Fruit fly (Drosophila melanogaster) whole organism, embryonic: ENCODE data around the gene CG5612.

Experiments used
- Ada2b ChIP-seq: fragments of 200-800 bp; sonication (Bioruptor generic); IDR thresholded peaks from 2 replicates; pipeline ENCODE4 v1.3.6; 2022; ENCODE audit warnings: missing biosample characterization, missing genetic modification characterization
- B-H1 ChIP-seq: fragments of 200-800 bp; sonication (Bioruptor generic); IDR thresholded peaks from 3 replicates; pipeline ENCODE4 v1.3.6; 2022; ENCODE audit warnings: missing biosample characterization, missing genetic modification characterization
- CG10366 ChIP-seq: fragments of 200-800 bp; sonication (Bioruptor generic); IDR thresholded peaks from 2 replicates; pipeline ENCODE4 v1.3.6; 2022; ENCODE audit warnings: missing biosample characterization, missing genetic modification characterization
- CG12071 ChIP-seq: fragments of 200-800 bp; sonication (Bioruptor generic); optimal IDR thresholded peaks from 3 replicates; lab custom pipeline; 2018; ENCODE audit warnings: missing biosample characterization, mild to moderate bottlenecking, missing genetic modification characterization
- CG13894 ChIP-seq: fragments of 200-800 bp; sonication (Bioruptor generic); optimal IDR thresholded peaks from 3 replicates; lab custom pipeline; 2018; ENCODE audit warnings: missing biosample characterization, mild to moderate bottlenecking, missing genetic modification characterization, moderate library complexity
- CG15073 ChIP-seq: fragments of 200-800 bp; sonication (Bioruptor generic); optimal IDR thresholded peaks from 2 replicates; lab custom pipeline; 2016; ENCODE audit warnings: missing biosample characterization, missing genetic modification characterization
- CG15601 ChIP-seq: fragments of 200-800 bp; sonication (Bioruptor generic); optimal IDR thresholded peaks from 3 replicates; lab custom pipeline; 2019; ENCODE audit warnings: missing biosample characterization, mild to moderate bottlenecking, missing genetic modification characterization, moderate library complexity
- CG17912 ChIP-seq: fragments of 200-800 bp; sonication (Bioruptor generic); optimal IDR thresholded peaks from 2 replicates; lab custom pipeline; 2018; ENCODE audit warnings: missing biosample characterization, mild to moderate bottlenecking, missing genetic modification characterization
- CG18476 ChIP-seq: fragments of 200-800 bp; sonication (Bioruptor generic); optimal IDR thresholded peaks from 2 replicates; lab custom pipeline; 2016; ENCODE audit warnings: missing biosample characterization, mild to moderate bottlenecking, missing genetic modification characterization
- CG18764 ChIP-seq: fragments of 200-800 bp; sonication (Bioruptor generic); optimal IDR thresholded peaks from 3 replicates; lab custom pipeline; 2016; ENCODE audit warnings: missing biosample characterization, missing genetic modification characterization
- CG2712 ChIP-seq: fragments of 200-800 bp; optimal IDR thresholded peaks from 3 replicates; lab custom pipeline; 2019; ENCODE audit warnings: missing biosample characterization, mild to moderate bottlenecking, missing genetic modification characterization, moderate library complexity
- CG32532 ChIP-seq: fragments of 200-800 bp; sonication (Bioruptor generic); IDR thresholded peaks from 2 replicates; pipeline ENCODE4 v1.3.6; 2022; ENCODE audit warnings: missing biosample characterization, missing genetic modification characterization
- CG3726 ChIP-seq: fragments of 200-800 bp; sonication (Bioruptor generic); IDR thresholded peaks from 3 replicates; pipeline ENCODE4, ENCODE4 v1.3.6; 2022; ENCODE audit warnings: missing biosample characterization, missing genetic modification characterization
- CG5180 ChIP-seq: fragments of 200-800 bp; sonication (Bioruptor generic); optimal IDR thresholded peaks from 3 replicates; lab custom pipeline; 2017; ENCODE audit warnings: missing biosample characterization, missing genetic modification characterization, mild to moderate bottlenecking, moderate library complexity, missing genetic modification reagents
- CG6654 ChIP-seq: fragments of 200-800 bp; sonication (Bioruptor generic); optimal IDR thresholded peaks from 2 replicates; lab custom pipeline; 2017; ENCODE audit warnings: missing biosample characterization, mild to moderate bottlenecking, missing genetic modification characterization
- CG6683 ChIP-seq: fragments of 200-800 bp; sonication (Bioruptor generic); optimal IDR thresholded peaks from 2 replicates; lab custom pipeline; 2017; ENCODE audit warnings: missing biosample characterization, mild to moderate bottlenecking, missing genetic modification characterization, missing genetic modification reagents
- CG7839 ChIP-seq: fragments of 200-800 bp; sonication (Bioruptor generic); optimal IDR thresholded peaks from 3 replicates; lab custom pipeline; 2018; ENCODE audit warnings: missing biosample characterization, mild to moderate bottlenecking, missing genetic modification characterization, moderate library complexity
- CG9876 ChIP-seq: fragments of 200-800 bp; sonication (Bioruptor generic); optimal IDR thresholded peaks from 2 replicates; lab custom pipeline; 2016; ENCODE audit warnings: missing biosample characterization, missing genetic modification characterization
- CTCF ChIP-seq: fragments of 200-800 bp; sonication (Bioruptor generic); optimal IDR thresholded peaks from 2 replicates; lab custom pipeline; 2017; ENCODE audit warnings: missing biosample characterization, mild to moderate bottlenecking, missing genetic modification characterization, moderate library complexity
- Chrac-16 ChIP-seq: fragments of 200-800 bp; sonication (Bioruptor generic); optimal IDR thresholded peaks from 3 replicates; lab custom pipeline; 2016; ENCODE audit warnings: missing biosample characterization, missing genetic modification characterization
- Dip3 ChIP-seq: fragments of 200-800 bp; sonication (Bioruptor generic); optimal IDR thresholded peaks from 3 replicates; lab custom pipeline; 2016; ENCODE audit warnings: missing biosample characterization, missing genetic modification characterization
- ERR ChIP-seq: fragments of 200-800 bp; sonication (Bioruptor generic); optimal IDR thresholded peaks from 2 replicates; lab custom pipeline; 2016; ENCODE audit warnings: missing biosample characterization, missing genetic modification characterization
- Ets65A ChIP-seq: fragments of 200-800 bp; sonication (Bioruptor generic); peaks from one replicate; lab custom pipeline; 2016; ENCODE audit warnings: missing biosample characterization, missing genetic modification characterization
- Hsf ChIP-seq: fragments of 200-800 bp; sonication (Bioruptor generic); optimal IDR thresholded peaks from 3 replicates; lab custom pipeline; 2016; ENCODE audit warnings: missing biosample characterization, missing genetic modification characterization
- Lim3 ChIP-seq: fragments of 200-800 bp; sonication (Bioruptor generic); IDR thresholded peaks from 2 replicates; pipeline ENCODE4 v1.3.6; 2022; ENCODE audit warnings: missing biosample characterization, missing genetic modification characterization
- Med ChIP-seq: fragments of 200-800 bp; sonication (Bioruptor generic); peaks from one replicate; lab custom pipeline; 2016; ENCODE audit warnings: missing biosample characterization, missing genetic modification characterization, mild to moderate bottlenecking, inconsistent platforms, moderate library complexity
- Mes4 ChIP-seq: fragments of 200-800 bp; sonication (Bioruptor generic); optimal IDR thresholded peaks from 2 replicates; lab custom pipeline; 2016; ENCODE audit warnings: missing biosample characterization, missing genetic modification characterization
- Nf-YC ChIP-seq: fragments of 200-800 bp; optimal IDR thresholded peaks from 3 replicates; lab custom pipeline; 2019; ENCODE audit warnings: missing biosample characterization, mild to moderate bottlenecking, missing genetic modification characterization, moderate library complexity
- YL-1 ChIP-seq: fragments of 200-800 bp; sonication (Bioruptor generic); optimal IDR thresholded peaks from 3 replicates; lab custom pipeline; 2017; ENCODE audit warnings: missing biosample characterization, mild to moderate bottlenecking, missing genetic modification characterization
- al ChIP-seq: fragments of 200-800 bp; sonication (Bioruptor generic); IDR thresholded peaks from 2 replicates; pipeline ENCODE4 v1.3.6; 2022; ENCODE audit warnings: missing biosample characterization, missing genetic modification characterization
- ara ChIP-seq: fragments of 200-800 bp; sonication (Bioruptor generic); IDR thresholded peaks from 2 replicates; pipeline ENCODE4 v1.3.6; 2022; ENCODE audit warnings: missing biosample characterization, missing genetic modification characterization
- bab2 ChIP-seq: fragments of 200-800 bp; sonication (Bioruptor generic); optimal IDR thresholded peaks from 2 replicates; lab custom pipeline; 2016; ENCODE audit warnings: missing biosample characterization, missing genetic modification characterization
- ftz-f1 ChIP-seq: fragments of 200-800 bp; sonication (Bioruptor generic); optimal IDR thresholded peaks from 2 replicates; lab custom pipeline; 2016; ENCODE audit warnings: missing biosample characterization, missing genetic modification characterization
- gcm ChIP-seq: fragments of 200-800 bp; sonication (Bioruptor generic); optimal IDR thresholded peaks from 2 replicates; lab custom pipeline; 2019; ENCODE audit warnings: missing biosample characterization, mild to moderate bottlenecking, missing genetic modification characterization, moderate library complexity
- gfzf ChIP-seq: fragments of 200-800 bp; sonication (Bioruptor generic); optimal IDR thresholded peaks from 2 replicates; lab custom pipeline; 2016; ENCODE audit warnings: missing biosample characterization, mild to moderate bottlenecking, missing genetic modification characterization, moderate library complexity
- lilli ChIP-seq: fragments of 200-800 bp; sonication (Bioruptor generic); optimal IDR thresholded peaks from 3 replicates; lab custom pipeline; 2016; ENCODE audit warnings: missing biosample characterization, missing genetic modification characterization
- nau ChIP-seq: fragments of 200-800 bp; sonication (Bioruptor generic); optimal IDR thresholded peaks from 3 replicates; lab custom pipeline; 2017; ENCODE audit warnings: missing biosample characterization, mild to moderate bottlenecking, missing genetic modification characterization, missing genetic modification reagents
- odd ChIP-seq: fragments of 200-800 bp; sonication (Bioruptor generic); optimal IDR thresholded peaks from 2 replicates; lab custom pipeline; 2017; ENCODE audit warnings: missing biosample characterization, mild to moderate bottlenecking, missing genetic modification characterization
- pfk ChIP-seq: fragments of 200-800 bp; sonication (Bioruptor generic); optimal IDR thresholded peaks from 2 replicates; lab custom pipeline; 2018; ENCODE audit warnings: missing biosample characterization, mild to moderate bottlenecking, missing genetic modification characterization, moderate library complexity
- prd ChIP-seq, 3 experiments: fragments of >200 bp in 2 of 3; fragments of 200-800 bp in 1 of 3; sonication (Bioruptor generic) in 1 of 3; optimal IDR thresholded peaks in 2 of 3; IDR thresholded peaks in 1 of 3; 2 replicates in 2 of 3; 3 replicates in 1 of 3; pipeline versions ENCODE4 v1.3.6 to Lab custom; 2017 to 2022; ENCODE audit warnings: missing biosample characterization in 1 of 3, missing genetic modification characterization in 1 of 3
- sc ChIP-seq, 3 experiments: fragments of >200 bp in 2 of 3; fragments of 200-800 bp in 1 of 3; sonication (Bioruptor generic) in 1 of 3; optimal IDR thresholded peaks; 2 replicates in 2 of 3; 3 replicates in 1 of 3; lab custom pipeline; 2017; ENCODE audit warnings: mild to moderate bottlenecking in 1 of 3, missing biosample characterization in 1 of 3, missing genetic modification characterization in 1 of 3, missing genetic modification reagents in 1 of 3
- shn ChIP-seq: fragments of 200-800 bp; sonication (Bioruptor generic); optimal IDR thresholded peaks from 3 replicates; lab custom pipeline; 2016; ENCODE audit warnings: missing biosample characterization, missing genetic modification characterization
- sqz ChIP-seq: fragments of 200-800 bp; sonication (Bioruptor generic); optimal IDR thresholded peaks from 3 replicates; lab custom pipeline; 2018; ENCODE audit warnings: missing biosample characterization, mild to moderate bottlenecking, missing genetic modification characterization
- tio ChIP-seq: fragments of 200-800 bp; sonication (Bioruptor generic); optimal IDR thresholded peaks from 2 replicates; lab custom pipeline; 2017; ENCODE audit warnings: missing biosample characterization, missing genetic modification characterization, inconsistent platforms
- tna ChIP-seq: fragments of 200-800 bp; sonication (Bioruptor generic); IDR thresholded peaks from 2 replicates; pipeline ENCODE4 v1.3.6; 2022; ENCODE audit warnings: missing biosample characterization, missing genetic modification characterization; ENCODE audit not compliant: partially characterized antibody
- tup ChIP-seq: fragments of 200-800 bp; sonication (Bioruptor generic); optimal IDR thresholded peaks from 2 replicates; lab custom pipeline; 2016; ENCODE audit warnings: missing biosample characterization, mild to moderate bottlenecking, missing genetic modification characterization, moderate library complexity
- yki ChIP-seq: fragments of >200 bp; optimal IDR thresholded peaks from 3 replicates; lab custom pipeline; 2018
- zfh1 ChIP-seq: fragments of 200-800 bp; sonication (Bioruptor generic); IDR thresholded peaks from 3 replicates; pipeline ENCODE4 v1.3.6; 2022; ENCODE audit warnings: missing biosample characterization, missing genetic modification characterization

The CG5612 gene

dm6 chr3R:27581890-27582487 is 43.8 kb downstream of the CG5612 start, which contains the start of gene wdb (continued):
- no peak for TF ChIP-seq CG15073 (GFP tag; lab: Kevin White, UChicago)
- no peak for TF ChIP-seq Nf-YC (tag; lab: Kevin White, UChicago)
- peak; percentile 73 for TF ChIP-seq Dip3 (GFP tag; lab: Kevin White, UChicago)
- no peak for TF ChIP-seq CG3726 (GFP tag; lab: Robert Waterston, UW)

DNA sequence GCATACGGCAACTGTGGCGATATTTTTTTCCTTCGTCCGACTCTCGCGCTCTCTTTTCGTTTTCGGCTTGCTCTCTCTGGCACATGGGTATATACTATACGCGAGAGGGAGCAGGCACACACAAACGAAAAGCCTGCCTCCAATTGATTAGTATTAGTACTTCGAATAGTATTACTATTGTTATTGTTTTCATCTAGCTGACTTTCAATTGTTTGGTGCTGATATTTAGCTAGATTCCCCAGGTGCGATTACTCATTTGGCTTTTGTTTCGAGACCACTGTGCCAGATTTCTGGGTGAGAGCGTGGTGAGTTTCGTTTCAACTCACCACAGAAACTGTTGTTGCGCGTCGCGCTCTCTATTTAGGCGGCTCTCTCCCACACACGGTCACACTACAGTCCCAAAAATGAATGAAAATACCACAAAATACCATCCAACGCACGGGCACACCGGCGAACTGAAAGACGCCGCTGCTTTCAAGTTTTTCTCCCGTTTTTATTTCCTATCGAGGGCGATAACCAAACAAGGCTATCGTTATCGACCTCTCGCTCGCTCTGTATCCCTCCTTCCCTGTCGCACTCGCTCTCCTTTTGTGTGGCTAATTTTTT is 44.4 kb downstream of the CG5612 start:
- TF ChIP-seq CG15601 (tag; lab: Kevin White, UChicago), result peak; percentile 40
- TF ChIP-seq ara (GFP tag; lab: Robert Waterston, UW), result no peak
- peak; percentile 53 for TF ChIP-seq CTCF (GFP tag; lab: Kevin White, UChicago)
- peak; percentile 35 for TF ChIP-seq Chrac-16 (GFP tag; lab: Kevin White, UChicago)
- TF ChIP-seq gcm (GFP tag; lab: Kevin White, UChicago), result peak; percentile 69
- TF ChIP-seq CG18764, result no peak
- peak; percentile 95 for TF ChIP-seq Med
- TF ChIP-seq Ets65A (GFP tag; lab: Kevin White, UChicago), result peak; percentile 93
- no peak for TF ChIP-seq CG17912 (GFP tag; lab: Kevin White, UChicago)
- no peak for TF ChIP-seq prd (optimal IDR thresholded peaks at IDR 0.05; lab: Kevin White, UChicago)
- no peak for TF ChIP-seq prd (GFP tag; IDR thresholded peaks at IDR 0.05; lab: Robert Waterston, UW)
- no peak for TF ChIP-seq CG6654 (GFP tag; lab: Kevin White, UChicago)
- no peak for TF ChIP-seq Ada2b (GFP tag; lab: Robert Waterston, UW)
- no peak for TF ChIP-seq Lim3 (GFP tag; lab: Robert Waterston, UW)
- TF ChIP-seq odd, result peak; percentile 66
- TF ChIP-seq CG6683 (GFP tag; lab: Kevin White, UChicago), result peak; percentile 59
- peak; percentile 87 for TF ChIP-seq gfzf (GFP tag; lab: Kevin White, UChicago)
- no peak for TF ChIP-seq ftz-f1 (GFP tag; lab: Kevin White, UChicago)
- TF ChIP-seq B-H1 (GFP tag; lab: Robert Waterston, UW), result no peak
- peak; percentile 9 for TF ChIP-seq ERR (GFP tag; lab: Kevin White, UChicago)
- TF ChIP-seq shn, result no peak
- no peak for TF ChIP-seq zfh1
- TF ChIP-seq tio (GFP tag; lab: Kevin White, UChicago), result no peak
- peak; percentile 58 for TF ChIP-seq CG5180 (GFP tag; lab: Kevin White, UChicago)
- TF ChIP-seq CG7839 (tag; lab: Kevin White, UChicago), result peak; percentile 48
- TF ChIP-seq sc (optimal IDR thresholded peaks at IDR 0.05; lab: Kevin White, UChicago), result no peak
- no peak for TF ChIP-seq sc (GFP tag; optimal IDR thresholded peaks at IDR 0.05; lab: Kevin White, UChicago)
- TF ChIP-seq CG18476 (GFP tag; lab: Kevin White, UChicago), result peak; percentile 37
- TF ChIP-seq pfk, result peak; percentile 30
- TF ChIP-seq yki (lab: Kevin White, UChicago), result no peak
- TF ChIP-seq bab2 (GFP tag; lab: Kevin White, UChicago), result peak; percentile 53
- TF ChIP-seq CG13894 (tag; lab: Kevin White, UChicago), result peak; percentile 20
- TF ChIP-seq CG32532 (GFP tag; lab: Robert Waterston, UW), result no peak
- no peak for TF ChIP-seq nau
- no peak for TF ChIP-seq CG3726 (GFP tag; lab: Robert Waterston, UW)
- TF ChIP-seq CG9876 (GFP tag; lab: Kevin White, UChicago), result peak; percentile 19
- TF ChIP-seq al (GFP tag; lab: Robert Waterston, UW), result no peak
- TF ChIP-seq Hsf, result peak; percentile 34
- TF ChIP-seq tup (GFP tag; lab: Kevin White, UChicago), result no peak
- TF ChIP-seq CG12071 (GFP tag; lab: Kevin White, UChicago), result peak; percentile 87
- peak; percentile 34 for TF ChIP-seq Mes4 (GFP tag; lab: Kevin White, UChicago)
- peak; percentile 73 for TF ChIP-seq CG2712
- no peak for TF ChIP-seq CG10366 (GFP tag; lab: Robert Waterston, UW)
- TF ChIP-seq lilli (GFP tag; lab: Kevin White, UChicago), result peak; percentile 80
- no peak for TF ChIP-seq tna (GFP tag; lab: Robert Waterston, UW)
- TF ChIP-seq YL-1 (GFP tag; lab: Kevin White, UChicago), result peak; percentile 15
- TF ChIP-seq sqz, result peak; percentile 60
